Fruit fly (Drosophila melanogaster): ENCODE measurements around the gene CG15399.

dm6 chr2L:2749144-2749766 lies 22.3 kb downstream of the CG15399 start:
- TF ChIP-seq pan (optimal IDR thresholded peaks at IDR 0.05) (no peak), psq (optimal IDR thresholded peaks at IDR 0.05) (no peak), EcR (GFP tag; optimal IDR thresholded peaks at IDR 0.05) (no peak)
